Worm (Caenorhabditis elegans) whole organism, late embryonic: ENCODE data around the gene srr-7.

ENCODE experiments used
- C08G9.2 ChIP-seq: sonication (generic microtip); optimal IDR thresholded peaks from 2 replicates; lab custom pipeline; 2016; ENCODE audit warnings: mild to moderate bottlenecking, missing genetic modification characterization, moderate library complexity, missing compliant biosample characterization
- C38D4.7 ChIP-seq: fragments of 200-800 bp; sonication (Bioruptor generic); optimal IDR thresholded peaks from 2 replicates; lab custom pipeline; 2018; ENCODE audit warnings: mild to moderate bottlenecking, missing genetic modification characterization, moderate library complexity, missing compliant biosample characterization
- K02D7.2 ChIP-seq: sonication (generic microtip); optimal IDR thresholded peaks from 2 replicates; lab custom pipeline; 2017; ENCODE audit warnings: mild to moderate bottlenecking, missing genetic modification characterization, missing compliant biosample characterization
- K09A11.1 ChIP-seq: sonication (generic microtip); optimal IDR thresholded peaks from 2 replicates; lab custom pipeline; 2017; ENCODE audit warnings: antibody characterized with exemption, mild to moderate bottlenecking, missing genetic modification characterization, missing compliant biosample characterization; ENCODE audit not compliant: insufficient read depth
- T23F11.4 ChIP-seq: fragments of 200-800 bp; sonication (Bioruptor generic); optimal IDR thresholded peaks from 2 replicates; lab custom pipeline; 2018; ENCODE audit warnings: mild to moderate bottlenecking, missing genetic modification characterization, missing compliant biosample characterization
- Y22D7AL.16 ChIP-seq: sonication (generic microtip); optimal IDR thresholded peaks from 2 replicates; lab custom pipeline; 2016; ENCODE audit warnings: missing genetic modification characterization, missing compliant biosample characterization
- ceh-14 ChIP-seq: sonication (generic microtip); optimal IDR thresholded peaks from 2 replicates; lab custom pipeline; 2016; ENCODE audit warnings: missing genotype, missing genetic modification characterization, missing compliant biosample characterization
- ceh-18 ChIP-seq: sonication (generic microtip); optimal IDR thresholded peaks from 2 replicates; lab custom pipeline; 2016; ENCODE audit warnings: missing genetic modification characterization, missing compliant biosample characterization
- ceh-19 ChIP-seq: fragments of 200-800 bp; sonication (Bioruptor generic); optimal IDR thresholded peaks from 2 replicates; lab custom pipeline; 2018; ENCODE audit warnings: mild to moderate bottlenecking, missing genetic modification characterization, missing compliant biosample characterization
- ceh-2 ChIP-seq: sonication (generic microtip); optimal IDR thresholded peaks from 2 replicates; lab custom pipeline; 2016; ENCODE audit warnings: missing genotype, missing genetic modification characterization, missing compliant biosample characterization
- ceh-34 ChIP-seq: sonication (generic microtip); optimal IDR thresholded peaks from 2 replicates; lab custom pipeline; 2016; ENCODE audit warnings: mild to moderate bottlenecking, missing genetic modification characterization, missing compliant biosample characterization
- ceh-45 ChIP-seq: fragments of 200-800 bp; sonication (Bioruptor generic); IDR thresholded peaks from 2 replicates; pipeline ENCODE4 v1.3.6; 2022; ENCODE audit warnings: missing genetic modification reagents, missing genetic modification characterization, missing compliant biosample characterization
- ceh-6 ChIP-seq: fragments of 200-800 bp; sonication (Bioruptor generic); optimal IDR thresholded peaks from 2 replicates; lab custom pipeline; 2018; ENCODE audit warnings: mild to moderate bottlenecking, missing genetic modification characterization, missing compliant biosample characterization
- ceh-9 ChIP-seq: sonication (generic microtip); optimal IDR thresholded peaks from 2 replicates; lab custom pipeline; 2016; ENCODE audit warnings: mild to moderate bottlenecking, missing genetic modification characterization, inconsistent platforms, missing compliant biosample characterization
- che-1 ChIP-seq: sonication (generic microtip); optimal IDR thresholded peaks from 2 replicates; lab custom pipeline; 2016; ENCODE audit warnings: mild to moderate bottlenecking, missing genetic modification characterization, missing compliant biosample characterization
- dve-1 ChIP-seq: sonication (generic microtip); optimal IDR thresholded peaks from 2 replicates; lab custom pipeline; 2017; ENCODE audit warnings: antibody characterized with exemption, mild to moderate bottlenecking, missing genetic modification characterization, missing compliant biosample characterization
- fkh-10 ChIP-seq: fragments of 150-350 bp; optimal IDR thresholded peaks from 2 replicates; lab custom pipeline; 2014; ENCODE audit warnings: missing biosample characterization, missing genetic modification reagents, missing genetic modification characterization
- gmeb-2 ChIP-seq: sonication (generic microtip); optimal IDR thresholded peaks from 2 replicates; lab custom pipeline; 2016; ENCODE audit warnings: missing genetic modification characterization, inconsistent platforms, missing compliant biosample characterization
- hlh-13 ChIP-seq: fragments of 200-800 bp; sonication (Bioruptor generic); optimal IDR thresholded peaks from 2 replicates; lab custom pipeline; 2018; ENCODE audit warnings: mild to moderate bottlenecking, missing genetic modification characterization, missing compliant biosample characterization
- hlh-15 ChIP-seq: sonication (generic microtip); optimal IDR thresholded peaks from 2 replicates; lab custom pipeline; 2016; ENCODE audit warnings: missing genetic modification characterization, missing compliant biosample characterization
- lim-6 ChIP-seq: sonication (generic microtip); optimal IDR thresholded peaks from 2 replicates; lab custom pipeline; 2016; ENCODE audit warnings: missing genetic modification characterization, missing compliant biosample characterization
- lin-11 ChIP-seq: fragments of 200-800 bp; sonication (Bioruptor generic); optimal IDR thresholded peaks from 2 replicates; lab custom pipeline; 2018; ENCODE audit warnings: mild to moderate bottlenecking, missing genetic modification characterization, missing compliant biosample characterization
- madf-2 ChIP-seq: sonication (generic microtip); optimal IDR thresholded peaks from 2 replicates; lab custom pipeline; 2017; ENCODE audit warnings: missing genetic modification characterization, missing compliant biosample characterization
- mec-3 ChIP-seq: sonication (generic microtip); optimal IDR thresholded peaks from 2 replicates; lab custom pipeline; 2016; ENCODE audit warnings: borderline replicate concordance, missing genetic modification characterization, missing compliant biosample characterization
- nhr-11 ChIP-seq: fragments of 150-350 bp; optimal IDR thresholded peaks from 2 replicates; lab custom pipeline; 2014; ENCODE audit warnings: missing biosample characterization, missing genetic modification characterization
- nhr-232 ChIP-seq: sonication (generic microtip); optimal IDR thresholded peaks from 2 replicates; lab custom pipeline; 2016; ENCODE audit warnings: missing genetic modification characterization, missing compliant biosample characterization
- npax-4 ChIP-seq: sonication (generic microtip); optimal IDR thresholded peaks from 2 replicates; lab custom pipeline; 2016; ENCODE audit warnings: missing genetic modification characterization, missing compliant biosample characterization
- odd-2 ChIP-seq: sonication (generic microtip); optimal IDR thresholded peaks from 2 replicates; lab custom pipeline; 2017; ENCODE audit warnings: antibody characterized with exemption, mild to moderate bottlenecking, missing genetic modification characterization, missing compliant biosample characterization
- pag-3 ChIP-seq: sonication (generic microtip); optimal IDR thresholded peaks from 2 replicates; lab custom pipeline; 2016; ENCODE audit warnings: missing compliant biosample characterization, missing genetic modification characterization, borderline replicate concordance
- pat-9 ChIP-seq: fragments of 200-800 bp; sonication (Bioruptor generic); optimal IDR thresholded peaks from 2 replicates; lab custom pipeline; 2018; ENCODE audit warnings: mild to moderate bottlenecking, missing genetic modification characterization, moderate library complexity, missing compliant biosample characterization
- pha-4 ChIP-seq: fragments of 150-350 bp; optimal IDR thresholded peaks from 2 replicates; lab custom pipeline; 2018; ENCODE audit warnings: missing biosample characterization, missing genetic modification reagents, missing genetic modification characterization
- pqm-1 ChIP-seq: sonication (generic microtip); optimal IDR thresholded peaks from 2 replicates; lab custom pipeline; 2016; ENCODE audit warnings: missing genetic modification characterization, missing compliant biosample characterization
- pros-1 ChIP-seq: fragments of 150-350 bp; optimal IDR thresholded peaks from 2 replicates; lab custom pipeline; 2014; ENCODE audit warnings: missing biosample characterization, missing genetic modification reagents, missing genetic modification characterization
- ref-2 ChIP-seq: sonication (generic microtip); optimal IDR thresholded peaks from 2 replicates; lab custom pipeline; 2016; ENCODE audit warnings: missing genetic modification characterization, missing compliant biosample characterization
- rnt-1 ChIP-seq: sonication (generic microtip); optimal IDR thresholded peaks from 2 replicates; lab custom pipeline; 2016; ENCODE audit warnings: missing genetic modification characterization, missing compliant biosample characterization
- sdc-2 ChIP-seq: sonication (generic microtip); optimal IDR thresholded peaks from 2 replicates; lab custom pipeline; 2016; ENCODE audit warnings: missing genotype, missing genetic modification characterization, missing compliant biosample characterization
- sox-4 ChIP-seq: sonication (generic microtip); optimal IDR thresholded peaks from 2 replicates; lab custom pipeline; 2017; ENCODE audit warnings: mild to moderate bottlenecking, missing genetic modification characterization, inconsistent platforms, missing compliant biosample characterization
- ttx-3 ChIP-seq: sonication (generic microtip); optimal IDR thresholded peaks from 2 replicates; lab custom pipeline; 2016; ENCODE audit warnings: missing genetic modification reagents, missing genetic modification characterization, missing compliant biosample characterization
- unc-3 ChIP-seq, 2 experiments: fragments of 200-800 bp in 1 of 2; sonication (Bioruptor generic) in 1 of 2; sonication (generic microtip) in 1 of 2; conservative IDR thresholded peaks in 1 of 2; optimal IDR thresholded peaks in 1 of 2; 2 replicates each; pipeline versions ENCODE4 v1.3.6 to Lab custom; 2016 to 2022; ENCODE audit warnings: missing compliant biosample characterization in 2 of 2, missing genetic modification characterization in 2 of 2, missing genetic modification reagents in 1 of 2
- unc-42 ChIP-seq: sonication (generic microtip); optimal IDR thresholded peaks from 2 replicates; lab custom pipeline; 2016; ENCODE audit warnings: missing genotype, missing genetic modification characterization, missing compliant biosample characterization
- unc-55 ChIP-seq: sonication (generic microtip); optimal IDR thresholded peaks from 2 replicates; lab custom pipeline; 2017; ENCODE audit warnings: missing biosample characterization, missing genetic modification reagents, missing genetic modification characterization
- ztf-16 ChIP-seq: sonication (generic microtip); optimal IDR thresholded peaks from 2 replicates; lab custom pipeline; 2017; ENCODE audit warnings: missing genetic modification characterization, missing compliant biosample characterization

The srr-7 gene

ce11 chrV:15085335-15085800, 42.7 kb upstream of the srr-7 start, which contains the start of the genes ahsa-1 and C01G10.7 (continued):
- TF ChIP-seq C38D4.7 (GFP tag; lab: Kevin White, UChicago), result no peak
- peak; percentile 98 for TF ChIP-seq unc-42 (tag; lab: Kevin White, UChicago)
- no peak for TF ChIP-seq fkh-10
- peak; percentile 28 for TF ChIP-seq hlh-13 (GFP tag; lab: Kevin White, UChicago)
- peak; percentile 63 for TF ChIP-seq ttx-3
- peak; percentile 15 for TF ChIP-seq gmeb-2 (tag; lab: Kevin White, UChicago)
- no peak for TF ChIP-seq pat-9
- peak; percentile 94 for TF ChIP-seq C08G9.2
- TF ChIP-seq ceh-19 (GFP tag; lab: Kevin White, UChicago), result peak; percentile 21
- no peak for TF ChIP-seq che-1
- peak; percentile 93 for TF ChIP-seq pqm-1 (tag; lab: Kevin White, UChicago)
- TF ChIP-seq sox-4 (tag; lab: Kevin White, UChicago), result no peak
- TF ChIP-seq ref-2 (tag; lab: Kevin White, UChicago), result peak; percentile 84
- no peak for TF ChIP-seq ceh-9
- peak; percentile 40; the same call in 1 of the 2 replicates for TF ChIP-seq unc-3 (GFP tag; conservative IDR thresholded peaks at IDR 0.05; lab: Robert Waterston, UW)
- peak; percentile 0 for TF ChIP-seq unc-3 (tag; optimal IDR thresholded peaks at IDR 0.05; lab: Kevin White, UChicago)
- TF ChIP-seq, all 69 proteins: peak for 40

- no peak for TF ChIP-seq C08G9.2
- no peak for TF ChIP-seq pag-3 (tag; lab: Kevin White, UChicago)
- no peak for TF ChIP-seq K02D7.2 (tag; lab: Kevin White, UChicago)
- TF ChIP-seq nhr-232, result no peak
- no peak for TF ChIP-seq pat-9
- TF ChIP-seq rnt-1 (tag; lab: Kevin White, UChicago), result no peak
- TF ChIP-seq ceh-14, result no peak
- TF ChIP-seq dve-1 (tag; lab: Kevin White, UChicago), result no peak
- no peak for TF ChIP-seq ceh-2 (tag; lab: Kevin White, UChicago)
- no peak for TF ChIP-seq lim-6 (tag; lab: Kevin White, UChicago)
- no peak for TF ChIP-seq ceh-19 (GFP tag; lab: Kevin White, UChicago)
These were observed 40.8 kb upstream of the srr-7 start, which contains the start of the genes C01G10.15 and C01G10.6 for ce11 chrV:15087207-15087706. TSS of gene C01G10.15 (minus strand) at chrV:15087307. TSS of gene C01G10.6 (plus strand) at chrV:15087656.

ce11 chrV:15088613-15089012, 39.4 kb upstream of the srr-7 start, which contains the start of gene C01G10.18:
TSS of gene C01G10.18 (minus strand) at chrV:15088713.
- TF ChIP-seq ceh-6 (GFP tag; lab: Kevin White, UChicago), result no peak
- no peak for TF ChIP-seq ceh-2 (tag; lab: Kevin White, UChicago)
- no peak for TF ChIP-seq madf-2 (tag; lab: Kevin White, UChicago)
- TF ChIP-seq ztf-16 (tag; lab: Kevin White, UChicago), result no peak
- TF ChIP-seq che-1, result no peak
- TF ChIP-seq ceh-9, result no peak
- no peak for TF ChIP-seq unc-3 (GFP tag; conservative IDR thresholded peaks at IDR 0.05; lab: Robert Waterston, UW)
- TF ChIP-seq unc-3 (tag; optimal IDR thresholded peaks at IDR 0.05; lab: Kevin White, UChicago), result no peak
- no peak for TF ChIP-seq Y22D7AL.16 (tag; lab: Kevin White, UChicago)
- no peak for TF ChIP-seq unc-55 (GFP tag; lab: Kevin White, UChicago)
- TF ChIP-seq pat-9, result no peak
- no peak for TF ChIP-seq pag-3 (tag; lab: Kevin White, UChicago)
- no peak for TF ChIP-seq ref-2 (tag; lab: Kevin White, UChicago)
- no peak for TF ChIP-seq pha-4 (tag; lab: Kevin White, UChicago)
- no peak for TF ChIP-seq sdc-2 (tag; lab: Kevin White, UChicago)
- no peak for TF ChIP-seq odd-2
- TF ChIP-seq ceh-34 (tag; lab: Kevin White, UChicago), result no peak
- no peak for TF ChIP-seq hlh-13 (GFP tag; lab: Kevin White, UChicago)
- no peak for TF ChIP-seq hlh-15 (tag; lab: Kevin White, UChicago)

- no peak for TF ChIP-seq ceh-34 (tag; lab: Kevin White, UChicago)
- no peak for TF ChIP-seq Y22D7AL.16 (tag; lab: Kevin White, UChicago)
- no peak for TF ChIP-seq nhr-11 (tag; lab: Kevin White, UChicago)
- TF ChIP-seq T23F11.4 (GFP tag; lab: Kevin White, UChicago), result no peak
- no peak for TF ChIP-seq ceh-6 (GFP tag; lab: Kevin White, UChicago)
- no peak for TF ChIP-seq ceh-18
- TF ChIP-seq lim-6 (tag; lab: Kevin White, UChicago), result no peak
- TF ChIP-seq npax-4 (tag; lab: Kevin White, UChicago), result no peak
- no peak for TF ChIP-seq ceh-45 (GFP tag; lab: Robert Waterston, UW)
- no peak for TF ChIP-seq pag-3 (tag; lab: Kevin White, UChicago)
- TF ChIP-seq pros-1 (tag; lab: Kevin White, UChicago), result no peak
- TF ChIP-seq ceh-9, result no peak
- TF ChIP-seq lin-11 (tag; lab: Kevin White, UChicago), result no peak
- no peak for TF ChIP-seq K09A11.1
- TF ChIP-seq C08G9.2, result no peak
- TF ChIP-seq mec-3, result no peak
- TF ChIP-seq, all 69 proteins: peak for 0
These were observed 38.6 kb upstream of the srr-7 start, which contains the start of the genes C01G10.5 and C01G10.4 for ce11 chrV:15089438-15089837. TSS of gene C01G10.5 (minus strand) at chrV:15089538. TSS of gene C01G10.4 (plus strand) at chrV:15089740.
